Fruit fly (Drosophila melanogaster) whole organism, wandering third instar larva: ENCODE data around the gene Rim2.

ENCODE experiments used
- Hr78 ChIP-seq: fragments of >200 bp; optimal IDR thresholded peaks from 2 replicates; lab custom pipeline; 2017; ENCODE audit warnings: missing biosample characterization, missing genetic modification characterization
- N ChIP-seq: fragments of >200 bp; optimal IDR thresholded peaks from 2 replicates; lab custom pipeline; 2018; ENCODE audit warnings: missing biosample characterization, missing external identifiers, missing genetic modification characterization

- no peak for TF ChIP-seq Hr78 (GFP tag; lab: Kevin White, UChicago)
- no peak for TF ChIP-seq N (GFP tag; lab: Kevin White, UChicago)
Measured at dm6 chr2L:1758853-1759252, 34.7 kb upstream of the Rim2 start, which contains the start of gene CG17650.
